Fruit fly (Drosophila melanogaster) whole organism: ENCODE measurements around the gene Usp39.

ENCODE experiments used
- CG8478 ChIP-seq: fragments of >200 bp; optimal IDR thresholded peaks from 2 replicates; lab custom pipeline; 2018; ENCODE audit warnings: inconsistent platforms
- Dll ChIP-seq: fragments of >200 bp; optimal IDR thresholded peaks from 2 replicates; lab custom pipeline; 2017
- EcR ChIP-seq, 2 experiments: fragments of >200 bp; optimal IDR thresholded peaks; 2 replicates each; lab custom pipeline; 2017; ENCODE audit warnings: missing biosample characterization in 2 of 2, missing genetic modification characterization in 2 of 2, missing genetic modification reagents in 2 of 2
- pan ChIP-seq: fragments of >200 bp; optimal IDR thresholded peaks from 2 replicates; lab custom pipeline; 2017
- psq ChIP-seq: fragments of >200 bp; optimal IDR thresholded peaks from 2 replicates; lab custom pipeline; 2017
- usp ChIP-seq: fragments of >200 bp; optimal IDR thresholded peaks from 2 replicates; lab custom pipeline; 2017; ENCODE audit warnings: missing biosample characterization, missing genetic modification characterization, mixed read lengths

- no peak for TF ChIP-seq EcR (GFP tag; optimal IDR thresholded peaks at IDR 0.05; lab: Kevin White, UChicago)
- TF ChIP-seq CG8478: no peak
- no peak for TF ChIP-seq psq (lab: Kevin White, UChicago)
- TF ChIP-seq pan (lab: Kevin White, UChicago): no peak
- TF ChIP-seq Dll (lab: Kevin White, UChicago): no peak
- no peak for TF ChIP-seq usp (GFP tag; lab: Kevin White, UChicago)
Observed at dm6 chrX:18836315-18836714, 21.7 kb upstream of the Usp39 start.
